Fruit fly (Drosophila melanogaster) whole organism, embryonic: ENCODE measurements around the gene Vha16-5.

Experiments
- Antp ChIP-seq: fragments of 200-800 bp; sonication (Bioruptor generic); optimal IDR thresholded peaks from 3 replicates; lab custom pipeline; 2016; ENCODE audit warnings: missing biosample characterization, missing genetic modification characterization
- B-H1 ChIP-seq: fragments of 200-800 bp; sonication (Bioruptor generic); IDR thresholded peaks from 3 replicates; pipeline ENCODE4 v1.3.6; 2022; ENCODE audit warnings: missing biosample characterization, missing genetic modification characterization
- Blimp-1 ChIP-seq: fragments of 200-800 bp; sonication (Bioruptor generic); optimal IDR thresholded peaks from 3 replicates; lab custom pipeline; 2018; ENCODE audit warnings: missing biosample characterization, missing genetic modification characterization, mild to moderate bottlenecking, moderate library complexity, missing genetic modification reagents
- CG10147 ChIP-seq: fragments of 200-800 bp; sonication (Bioruptor generic); optimal IDR thresholded peaks from 2 replicates; lab custom pipeline; 2019; ENCODE audit warnings: missing biosample characterization, mild to moderate bottlenecking, missing genetic modification characterization, moderate library complexity
- CG11398 ChIP-seq: fragments of 200-800 bp; sonication (Bioruptor generic); optimal IDR thresholded peaks from 2 replicates; lab custom pipeline; 2016; ENCODE audit warnings: missing biosample characterization, missing genetic modification characterization
- CG11504 ChIP-seq: fragments of 200-800 bp; sonication (Bioruptor generic); optimal IDR thresholded peaks from 3 replicates; lab custom pipeline; 2019; ENCODE audit warnings: missing biosample characterization, mild to moderate bottlenecking, missing genetic modification characterization, moderate library complexity
- CG12104 ChIP-seq: fragments of 200-800 bp; sonication (Bioruptor generic); optimal IDR thresholded peaks from 3 replicates; lab custom pipeline; 2016; ENCODE audit warnings: missing biosample characterization, missing genetic modification characterization
- CG13287 ChIP-seq: fragments of 200-800 bp; sonication (Bioruptor generic); IDR thresholded peaks from 2 replicates; pipeline ENCODE4 v1.3.6; 2022; ENCODE audit warnings: missing biosample characterization, missing genetic modification characterization; ENCODE audit not compliant: partially characterized antibody
- CG14441 ChIP-seq: fragments of 200-800 bp; sonication (Bioruptor generic); IDR thresholded peaks from 2 replicates; pipeline ENCODE4 v1.3.6; 2022; ENCODE audit warnings: missing biosample characterization, missing genetic modification characterization
- CG15696 ChIP-seq: fragments of 200-800 bp; sonication (Bioruptor generic); optimal IDR thresholded peaks from 2 replicates; lab custom pipeline; 2019; ENCODE audit warnings: missing biosample characterization, mild to moderate bottlenecking, missing genetic modification characterization, moderate library complexity
- CG16779 ChIP-seq: fragments of 200-800 bp; sonication (Bioruptor generic); IDR thresholded peaks from 2 replicates; pipeline ENCODE4 v1.3.6; 2022; ENCODE audit warnings: missing biosample characterization, missing genetic modification characterization
- CG33213 ChIP-seq: fragments of 200-800 bp; sonication (Bioruptor generic); optimal IDR thresholded peaks from 3 replicates; lab custom pipeline; 2016; ENCODE audit warnings: missing biosample characterization, missing genetic modification characterization
- CG34224 ChIP-seq: fragments of 200-800 bp; sonication (Bioruptor generic); IDR thresholded peaks from 3 replicates; pipeline ENCODE4 v1.3.6; 2022; ENCODE audit warnings: missing biosample characterization, missing genetic modification characterization; ENCODE audit not compliant: partially characterized antibody
- CG3726 ChIP-seq: fragments of 200-800 bp; sonication (Bioruptor generic); IDR thresholded peaks from 3 replicates; pipeline ENCODE4, ENCODE4 v1.3.6; 2022; ENCODE audit warnings: missing biosample characterization, missing genetic modification characterization
- CG6254 ChIP-seq: fragments of 200-800 bp; sonication (Bioruptor generic); optimal IDR thresholded peaks from 3 replicates; lab custom pipeline; 2017; ENCODE audit warnings: mild to moderate bottlenecking, missing biosample characterization, missing genetic modification reagents, missing genetic modification characterization
- CG6791 ChIP-seq: fragments of 200-800 bp; sonication (Bioruptor generic); IDR thresholded peaks from 3 replicates; pipeline ENCODE4 v1.3.6; 2022; ENCODE audit warnings: missing biosample characterization, missing genetic modification characterization; ENCODE audit not compliant: partially characterized antibody
- CTCF ChIP-seq: fragments of 200-800 bp; sonication (Bioruptor generic); optimal IDR thresholded peaks from 2 replicates; lab custom pipeline; 2017; ENCODE audit warnings: missing biosample characterization, mild to moderate bottlenecking, missing genetic modification characterization, moderate library complexity
- E2f1 ChIP-seq: fragments of 200-800 bp; sonication (Bioruptor generic); IDR thresholded peaks from 2 replicates; pipeline ENCODE4 v1.3.6; 2022; ENCODE audit warnings: missing biosample characterization, missing genetic modification characterization
- E2f2 ChIP-seq: fragments of 200-800 bp; sonication (Bioruptor generic); IDR thresholded peaks from 2 replicates; pipeline ENCODE4 v1.3.6; 2022; ENCODE audit warnings: missing biosample characterization, missing genetic modification characterization
- HmgZ ChIP-seq: fragments of 200-800 bp; sonication (Bioruptor generic); optimal IDR thresholded peaks from 2 replicates; lab custom pipeline; 2018; ENCODE audit warnings: missing biosample characterization, mild to moderate bottlenecking, missing genetic modification characterization
- Hr78 ChIP-seq, 2 experiments: fragments of 200-800 bp in 1 of 2; fragments of >200 bp in 1 of 2; sonication (Bioruptor generic) in 1 of 2; optimal IDR thresholded peaks; 2 replicates each; lab custom pipeline; 2017 to 2019; ENCODE audit warnings: missing biosample characterization in 2 of 2, missing genetic modification characterization in 2 of 2, mild to moderate bottlenecking in 1 of 2, moderate library complexity in 1 of 2
- Med ChIP-seq: fragments of 200-800 bp; sonication (Bioruptor generic); peaks from one replicate; lab custom pipeline; 2016; ENCODE audit warnings: missing biosample characterization, missing genetic modification characterization, mild to moderate bottlenecking, inconsistent platforms, moderate library complexity
- NC2α ChIP-seq: fragments of 200-800 bp; sonication (Bioruptor generic); optimal IDR thresholded peaks from 2 replicates; lab custom pipeline; 2016; ENCODE audit warnings: missing biosample characterization, missing genetic modification characterization
- Nf-YB ChIP-seq: fragments of 200-800 bp; sonication (Bioruptor generic); optimal IDR thresholded peaks from 3 replicates; lab custom pipeline; 2019; ENCODE audit warnings: missing biosample characterization, mild to moderate bottlenecking, missing genetic modification characterization, moderate library complexity
- NfI ChIP-seq: fragments of 200-800 bp; sonication (Bioruptor generic); optimal IDR thresholded peaks from 3 replicates; lab custom pipeline; 2018; ENCODE audit warnings: missing biosample characterization, mild to moderate bottlenecking, missing genetic modification characterization, moderate library complexity
- Poxn ChIP-seq: fragments of 200-800 bp; sonication (Bioruptor generic); IDR thresholded peaks from 2 replicates; pipeline ENCODE4 v1.3.6; 2022; ENCODE audit warnings: missing biosample characterization, missing genetic modification characterization
- Rfx ChIP-seq: fragments of 200-800 bp; sonication (Bioruptor generic); IDR thresholded peaks from 2 replicates; pipeline ENCODE4 v1.3.6; 2022; ENCODE audit warnings: missing biosample characterization, missing genetic modification characterization
- Sry-δ ChIP-seq: fragments of 200-800 bp; sonication (Bioruptor generic); optimal IDR thresholded peaks from 2 replicates; lab custom pipeline; 2016; ENCODE audit warnings: missing biosample characterization, missing genetic modification characterization
- Usf ChIP-seq: fragments of 200-800 bp; sonication (Bioruptor generic); optimal IDR thresholded peaks from 2 replicates; lab custom pipeline; 2017; ENCODE audit warnings: missing genotype, missing biosample characterization, missing genetic modification characterization
- bcd ChIP-seq: fragments of 200-800 bp; sonication (Bioruptor generic); optimal IDR thresholded peaks from 2 replicates; lab custom pipeline; 2017; ENCODE audit warnings: missing biosample characterization, mild to moderate bottlenecking, missing genetic modification characterization
- chinmo ChIP-seq: fragments of 200-800 bp; sonication (Bioruptor generic); IDR thresholded peaks from 4 replicates; pipeline ENCODE4 v1.3.6; 2022; ENCODE audit warnings: missing biosample characterization, missing genetic modification characterization; ENCODE audit not compliant: partially characterized antibody
- ci ChIP-seq: fragments of 200-800 bp; sonication (Bioruptor generic); IDR thresholded peaks from 3 replicates; pipeline ENCODE4 v1.3.6; 2022; ENCODE audit warnings: missing biosample characterization, missing genetic modification characterization
- crol ChIP-seq: fragments of 200-800 bp; sonication (Bioruptor generic); IDR thresholded peaks from 2 replicates; pipeline ENCODE4 v1.3.6; 2022; ENCODE audit warnings: missing biosample characterization, missing genetic modification characterization
- cwo ChIP-seq: fragments of 200-800 bp; sonication (Bioruptor generic); optimal IDR thresholded peaks from 3 replicates; lab custom pipeline; 2017; ENCODE audit warnings: missing biosample characterization, missing genetic modification characterization, mild to moderate bottlenecking, moderate library complexity, missing genetic modification reagents
- dm ChIP-seq: fragments of 200-800 bp; sonication (Bioruptor generic); optimal IDR thresholded peaks from 3 replicates; lab custom pipeline; 2016; ENCODE audit warnings: missing biosample characterization, missing genetic modification characterization
- dpn ChIP-seq, 2 experiments: fragments of 200-800 bp; sonication (Bioruptor generic); optimal IDR thresholded peaks; 3 replicates each; lab custom pipeline; 2016; ENCODE audit warnings: missing biosample characterization in 2 of 2, missing genetic modification characterization in 2 of 2
- emc ChIP-seq: fragments of 200-800 bp; sonication (Bioruptor generic); optimal IDR thresholded peaks from 2 replicates; lab custom pipeline; 2016; ENCODE audit warnings: missing biosample characterization, missing genetic modification characterization
- kni ChIP-seq: fragments of 200-800 bp; sonication (Bioruptor generic); optimal IDR thresholded peaks from 3 replicates; lab custom pipeline; 2017; ENCODE audit warnings: mild to moderate bottlenecking, missing biosample characterization, missing genetic modification reagents, missing genetic modification characterization
- oc ChIP-seq: fragments of 200-800 bp; sonication (Bioruptor generic); optimal IDR thresholded peaks from 2 replicates; lab custom pipeline; 2018; ENCODE audit warnings: missing biosample characterization, mild to moderate bottlenecking, missing genetic modification characterization, moderate library complexity
- phol ChIP-seq: fragments of 200-800 bp; sonication (Bioruptor generic); optimal IDR thresholded peaks from 3 replicates; lab custom pipeline; 2018; ENCODE audit warnings: missing biosample characterization, mild to moderate bottlenecking, missing genetic modification characterization, moderate library complexity
- repo ChIP-seq: fragments of 200-800 bp; sonication (Bioruptor generic); optimal IDR thresholded peaks from 2 replicates; lab custom pipeline; 2016; ENCODE audit warnings: missing biosample characterization, missing genetic modification characterization
- scrt ChIP-seq: fragments of 200-800 bp; sonication (Bioruptor generic); optimal IDR thresholded peaks from 2 replicates; lab custom pipeline; 2018; ENCODE audit warnings: missing biosample characterization, mild to moderate bottlenecking, missing genetic modification characterization, moderate library complexity
- sd ChIP-seq: fragments of 200-800 bp; sonication (Bioruptor generic); optimal IDR thresholded peaks from 3 replicates; lab custom pipeline; 2018; ENCODE audit warnings: missing biosample characterization, mild to moderate bottlenecking, missing genetic modification characterization, moderate library complexity
- sens ChIP-seq: fragments of 200-800 bp; sonication (Bioruptor generic); peaks from one replicate; lab custom pipeline; 2016; ENCODE audit warnings: missing biosample characterization, missing genetic modification characterization
- sob ChIP-seq: fragments of 200-800 bp; sonication (Bioruptor generic); IDR thresholded peaks from 2 replicates; pipeline ENCODE4 v1.3.6; 2022; ENCODE audit warnings: missing biosample characterization, missing genetic modification characterization
- sqz ChIP-seq: fragments of 200-800 bp; sonication (Bioruptor generic); optimal IDR thresholded peaks from 3 replicates; lab custom pipeline; 2018; ENCODE audit warnings: missing biosample characterization, mild to moderate bottlenecking, missing genetic modification characterization
- vvl ChIP-seq: fragments of 200-800 bp; sonication (Bioruptor generic); IDR thresholded peaks from 2 replicates; pipeline ENCODE4 v1.3.6; 2022; ENCODE audit warnings: missing biosample characterization, missing genetic modification characterization

Gene Vha16-5

DNA sequence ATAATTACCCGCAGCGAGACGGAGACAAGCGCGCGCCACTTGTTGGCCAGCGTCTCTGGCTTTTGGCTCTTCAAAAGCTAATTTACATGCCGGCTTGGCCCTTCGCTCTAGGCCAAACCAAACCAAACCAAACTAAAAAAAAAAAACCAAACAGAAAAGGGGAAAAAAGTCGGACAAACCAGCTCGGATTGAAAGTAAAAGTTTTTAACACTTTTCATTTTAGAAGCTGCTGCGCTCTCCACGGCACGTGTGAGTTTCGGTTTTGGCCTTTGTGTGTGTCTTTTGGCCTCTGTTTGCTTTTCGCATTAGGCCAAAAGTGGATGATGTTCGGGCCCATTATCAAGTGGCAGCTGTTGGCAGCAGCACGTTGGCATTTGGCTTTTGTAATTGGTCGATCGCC lies 44.4 kb upstream of the Vha16-5 start:
- no peak for TF ChIP-seq CG12104 (GFP tag; lab: Kevin White, UChicago)
- TF ChIP-seq sob = 0 out of 2 replicates have a peak, but pooled peaks have one; percentile 13
- TF ChIP-seq Usf = no peak
- peak; percentile 5 for TF ChIP-seq oc (tag; lab: Kevin White, UChicago)
- peak; percentile 34 for TF ChIP-seq Nf-YB (GFP tag; lab: Kevin White, UChicago)
- TF ChIP-seq Hr78 (GFP tag; optimal IDR thresholded peaks at IDR 0.05; lab: Kevin White, UChicago) = peak in 1 of 2 experiments; percentile 14
- peak; percentile 99 for TF ChIP-seq Blimp-1 (GFP tag; lab: Kevin White, UChicago)
- TF ChIP-seq emc = no peak
- peak; percentile 28 for TF ChIP-seq sd (tag; lab: Kevin White, UChicago)
- peak; percentile 46 for TF ChIP-seq cwo (GFP tag; lab: Kevin White, UChicago)
- TF ChIP-seq NfI = no peak
- peak; percentile 27 for TF ChIP-seq sens (GFP tag; lab: Kevin White, UChicago)
- peak; percentile 29; the same call in 1 of the 2 replicates for TF ChIP-seq vvl (GFP tag; lab: Robert Waterston, UW)
- TF ChIP-seq kni (GFP tag; lab: Kevin White, UChicago) = no peak
- TF ChIP-seq sqz (GFP tag; lab: Kevin White, UChicago) = peak; percentile 20

dm6 chr2L:10774041-10774440 lies 37.2 kb upstream of the Vha16-5 start:
- TF ChIP-seq Med (GFP tag; lab: Kevin White, UChicago) (peak; percentile 72), E2f1 (GFP tag; lab: Robert Waterston, UW) (no peak), scrt (GFP tag; lab: Kevin White, UChicago) (peak; percentile 80), NC2α (no peak), Sry-δ (GFP tag; lab: Kevin White, UChicago) (no peak), phol (tag; lab: Kevin White, UChicago) (no peak), CG33213 (no peak), CG13287 (GFP tag; lab: Robert Waterston, UW) (peak; percentile 30; the same call in 1 of the 2 replicates), ci (GFP tag; lab: Robert Waterston, UW) (0 out of 3 replicates have a peak, but pooled peaks have one; percentile 17), Rfx (GFP tag; lab: Robert Waterston, UW) (peak; percentile 44; the same call in 1 of the 2 replicates), CG11504 (tag; lab: Kevin White, UChicago) (peak; percentile 98), CG3726 (GFP tag; lab: Robert Waterston, UW) (no peak), CG11398 (GFP tag; lab: Kevin White, UChicago) (no peak), repo (GFP tag; lab: Kevin White, UChicago) (no peak), B-H1 (no peak), CTCF (GFP tag; lab: Kevin White, UChicago) (peak; percentile 42), CG16779 (0 out of 2 replicates have a peak, but pooled peaks have one; percentile 12), crol (GFP tag; lab: Robert Waterston, UW) (peak; percentile 66)

dm6 chr2L:10770568-10770967 lies 33.7 kb upstream of the Vha16-5 start, which contains the start of gene CG17127:
Gene CG17127, plus strand, starts transcription at chr2L:10770868.
- TF ChIP-seq CG15696 (tag; lab: Kevin White, UChicago) = no peak
- no peak for TF ChIP-seq Poxn (GFP tag; lab: Robert Waterston, UW)
- TF ChIP-seq, all 482 proteins: peak for 0

dm6 chr2L:10769708-10770107 lies 32.9 kb upstream of the Vha16-5 start, which contains the start of gene CG6724:
Gene CG6724, minus strand, starts transcription at chr2L:10769952.
- TF ChIP-seq CG6254 (GFP tag; lab: Kevin White, UChicago) (no peak), Antp (GFP tag; lab: Kevin White, UChicago) (no peak), Sry-δ (GFP tag; lab: Kevin White, UChicago) (peak; percentile 80), CG6791 (GFP tag; lab: Robert Waterston, UW) (peak; percentile 76), bcd (no peak), E2f2 (peak; percentile 90), CG14441 (GFP tag; lab: Robert Waterston, UW) (no peak), HmgZ (tag; lab: Kevin White, UChicago) (peak; percentile 53), CG34224 (GFP tag; lab: Robert Waterston, UW) (peak; percentile 40; the same call in 1 of the 3 replicates), scrt (GFP tag; lab: Kevin White, UChicago) (peak; percentile 56), dm (peak; percentile 90), dpn (GFP tag; optimal IDR thresholded peaks at IDR 0.05; lab: Kevin White, UChicago) (no peak), CG10147 (GFP tag; lab: Kevin White, UChicago) (no peak), chinmo (0 out of 4 replicates have a peak, but pooled peaks have one; percentile 51)
